Worm (Caenorhabditis elegans): Measurements from ENCODE around the gene nlp-63.

The nlp-63 gene

ce11 chrII:10168905-10169782 is 13.9 kb downstream of the nlp-63 start, which contains the start of gene daf-19 (continued):
- TF ChIP-seq ztf-18 (tag; optimal IDR thresholded peaks at IDR 0.05) (peak; percentile 12), F57A8.1 (GFP tag; optimal IDR thresholded peaks at IDR 0.05) (no peak), T26A5.8 (tag; optimal IDR thresholded peaks at IDR 0.05) (no peak), him-1 (tag; optimal IDR thresholded peaks at IDR 0.05) (no peak), hsf-1 (GFP tag; IDR thresholded peaks at IDR 0.05) (no peak), pbrm-1 (GFP tag; IDR thresholded peaks at IDR 0.05) (no peak), F52B5.7 (tag; optimal IDR thresholded peaks at IDR 0.05) (no peak), mel-28 (tag; optimal IDR thresholded peaks at IDR 0.05; ENCODE audit: borderline replicate concordance) (no peak), hlh-12 (tag; optimal IDR thresholded peaks at IDR 0.05) (no peak), sdz-38 (tag; optimal IDR thresholded peaks at IDR 0.05) (no peak), Y53F4B.3 (GFP tag; IDR thresholded peaks at IDR 0.05) (no peak), lin-26 (GFP tag; IDR thresholded peaks at IDR 0.05) (no peak), hmg-1.2 (GFP tag; IDR thresholded peaks at IDR 0.05) (peak; percentile 64; the same call in 1 of the 2 replicates), cebp-1 (GFP tag; IDR thresholded peaks at IDR 0.05) (no peak), cebp-1 (tag; optimal IDR thresholded peaks at IDR 0.05) (peak; percentile 64), F37B4.10 (GFP tag; IDR thresholded peaks at IDR 0.05) (no peak), F23B12.7 (tag; optimal IDR thresholded peaks at IDR 0.05; ENCODE audit: insufficient read depth) (no peak), ztf-22 (GFP tag; optimal IDR thresholded peaks at IDR 0.05) (no peak), rpc-1 (optimal IDR thresholded peaks at IDR 0.05) (no peak), rpc-1 (tag; optimal IDR thresholded peaks at IDR 0.05) (no peak)

ce11 chrII:10170837-10171318 is 15.7 kb downstream of the nlp-63 start, which contains the start of gene gpd-4:
Gene gpd-4 (plus strand): TSS chrII:10171268.
- TF ChIP-seq ceh-27 (GFP tag; optimal IDR thresholded peaks at IDR 0.05) (no peak), rec-8 (tag; optimal IDR thresholded peaks at IDR 0.05) (no peak), bed-2 (GFP tag; IDR thresholded peaks at IDR 0.05) (no peak), pbrm-1 (GFP tag; IDR thresholded peaks at IDR 0.05) (no peak), snpc-4 (GFP tag; optimal IDR thresholded peaks at IDR 0.05) (no peak), snpc-4 (tag; optimal IDR thresholded peaks at IDR 0.05) (peak in 1 of 4 experiments; percentile 30), xnd-1 (tag; optimal IDR thresholded peaks at IDR 0.05) (peak; percentile 47), let-526 (GFP tag; IDR thresholded peaks at IDR 0.05) (no peak), tbx-9 (tag; optimal IDR thresholded peaks at IDR 0.05; ENCODE audit: borderline replicate concordance) (no peak), attf-6 (GFP tag; IDR thresholded peaks at IDR 0.05) (no peak), rpc-1 (optimal IDR thresholded peaks at IDR 0.05) (no peak), rpc-1 (tag; optimal IDR thresholded peaks at IDR 0.05) (no peak), C17E4.6 (GFP tag; IDR thresholded peaks at IDR 0.05) (no peak), nfyb-1 (GFP tag; IDR thresholded peaks at IDR 0.05) (no peak), nhr-90 (tag; optimal IDR thresholded peaks at IDR 0.05) (no peak), ceh-58 (GFP tag; IDR thresholded peaks at IDR 0.05) (no peak), ceh-91 (GFP tag; IDR thresholded peaks at IDR 0.05) (peak; percentile 82), efl-1 (GFP tag; optimal IDR thresholded peaks at IDR 0.05) (peak; percentile 90), F23B12.7 (tag; optimal IDR thresholded peaks at IDR 0.05; ENCODE audit: insufficient read depth) (no peak), madf-6 (GFP tag; IDR thresholded peaks at IDR 0.05) (peak; percentile 81), D2030.7 (GFP tag; IDR thresholded peaks at IDR 0.05) (0 out of 2 replicates have a peak, but pooled peaks have one; percentile 40), lsl-1 (GFP tag; optimal IDR thresholded peaks at IDR 0.05) (peak; percentile 39), F10E7.11 (tag; optimal IDR thresholded peaks at IDR 0.05) (no peak), F39B2.1 (GFP tag; IDR thresholded peaks at IDR 0.05) (no peak), snpc-3.4 (tag; optimal IDR thresholded peaks at IDR 0.05) (peak; percentile 7), akir-1 (GFP tag; optimal IDR thresholded peaks at IDR 0.05) (no peak), Y67H2A.10 (GFP tag; conservative IDR thresholded peaks at IDR 0.05) (no peak), hmg-1.2 (GFP tag; IDR thresholded peaks at IDR 0.05) (no peak; the same call in 1 of the 2 replicates), ztf-25 (GFP tag; IDR thresholded peaks at IDR 0.05) (no peak), ama-1 (optimal IDR thresholded peaks at IDR 0.05) (no peak), ama-1 (GFP tag; optimal IDR thresholded peaks at IDR 0.05) (no peak), F22D6.2 (tag; optimal IDR thresholded peaks at IDR 0.05) (no peak), ztf-22 (GFP tag; optimal IDR thresholded peaks at IDR 0.05) (no peak)

Measured in whole organism, young adult.